Worm (Caenorhabditis elegans) whole organism, early embryonic: ENCODE measurements around the gene gly-1.

Experiments used
- B0310.2 ChIP-seq: sonication (generic microtip); optimal IDR thresholded peaks from 2 replicates; lab custom pipeline; 2016; ENCODE audit warnings: mild to moderate bottlenecking, missing genetic modification characterization, missing compliant biosample characterization
- F13C5.2 ChIP-seq: sonication (generic microtip); optimal IDR thresholded peaks from 2 replicates; lab custom pipeline; 2017; ENCODE audit warnings: mild to moderate bottlenecking, missing genetic modification characterization, inconsistent platforms, missing compliant biosample characterization
- aly-1 ChIP-seq: sonication (generic microtip); optimal IDR thresholded peaks from 2 replicates; lab custom pipeline; 2016; ENCODE audit warnings: missing genetic modification characterization, missing compliant biosample characterization
- ama-1 ChIP-seq: fragments of 150-350 bp; optimal IDR thresholded peaks from 2 replicates; lab custom pipeline; 2014
- ceh-13 ChIP-seq: fragments of 200-800 bp; sonication (Bioruptor generic); optimal IDR thresholded peaks from 2 replicates; lab custom pipeline; 2018; ENCODE audit warnings: mild to moderate bottlenecking, missing genetic modification characterization, missing compliant biosample characterization
- ceh-36 ChIP-seq: sonication (generic microtip); optimal IDR thresholded peaks from 2 replicates; lab custom pipeline; 2016; ENCODE audit warnings: missing genetic modification characterization, inconsistent platforms, missing compliant biosample characterization
- ets-7 ChIP-seq: sonication (generic microtip); optimal IDR thresholded peaks from 2 replicates; lab custom pipeline; 2016; ENCODE audit warnings: missing genotype, missing genetic modification characterization, missing compliant biosample characterization
- flt-1 ChIP-seq: fragments of 200-800 bp; sonication (Bioruptor generic); IDR thresholded peaks from 2 replicates; pipeline ENCODE4 v1.3.6; 2022; ENCODE audit warnings: missing genetic modification characterization, missing compliant biosample characterization
- hmbx-1 ChIP-seq: sonication (generic microtip); optimal IDR thresholded peaks from 2 replicates; lab custom pipeline; 2016; ENCODE audit warnings: mild to moderate bottlenecking, missing genetic modification characterization, missing compliant biosample characterization
- hmg-4 ChIP-seq: fragments of 200-800 bp; sonication (Bioruptor generic); optimal IDR thresholded peaks from 2 replicates; lab custom pipeline; 2018; ENCODE audit warnings: mild to moderate bottlenecking, missing genetic modification characterization, missing compliant biosample characterization
- hnd-1 ChIP-seq: sonication (generic microtip); optimal IDR thresholded peaks from 2 replicates; lab custom pipeline; 2016; ENCODE audit warnings: missing genetic modification characterization, missing compliant biosample characterization
- pes-1 ChIP-seq: fragments of 200-800 bp; sonication (Bioruptor generic); IDR thresholded peaks from 2 replicates; pipeline ENCODE4 v1.3.6; 2022; ENCODE audit warnings: missing genetic modification reagents, missing genetic modification characterization, missing compliant biosample characterization
- scrt-1 ChIP-seq: fragments of 200-800 bp; sonication (Bioruptor generic); IDR thresholded peaks from 2 replicates; pipeline ENCODE4 v1.3.6; 2022; ENCODE audit warnings: missing genetic modification characterization, missing compliant biosample characterization
- sea-1 ChIP-seq: fragments of 200-800 bp; sonication (Bioruptor generic); conservative IDR thresholded peaks from 2 replicates; pipeline ENCODE4 v1.3.6; 2022; ENCODE audit warnings: missing genetic modification characterization, missing compliant biosample characterization
- tbx-11 ChIP-seq: fragments of 200-800 bp; sonication (Bioruptor generic); IDR thresholded peaks from 2 replicates; pipeline ENCODE4 v1.3.6; 2022; ENCODE audit warnings: missing genetic modification characterization, missing compliant biosample characterization
- tbx-37 ChIP-seq: fragments of 200-800 bp; sonication (Bioruptor generic); conservative IDR thresholded peaks from 2 replicates; pipeline ENCODE4 v1.3.6; 2022; ENCODE audit warnings: missing genetic modification reagents, missing genetic modification characterization, missing compliant biosample characterization
- tra-4 ChIP-seq: sonication (generic microtip); optimal IDR thresholded peaks from 2 replicates; lab custom pipeline; 2017; ENCODE audit warnings: missing genetic modification characterization, missing compliant biosample characterization

Gene gly-1

ce11 chrII:10885868-10886514, 16.0 kb downstream of the gly-1 start, which contains the start of gene F44F4.3:
Gene F44F4.3, minus strand, starts transcription at chrII:10885918.
- TF ChIP-seq ets-7 (tag; lab: Kevin White, UChicago) = no peak
- no peak for TF ChIP-seq tra-4
- TF ChIP-seq ceh-13 (GFP tag; lab: Kevin White, UChicago) = no peak
- TF ChIP-seq B0310.2 = no peak
- no peak for TF ChIP-seq sea-1 (GFP tag; lab: Robert Waterston, UW)
- TF ChIP-seq F13C5.2 (tag; lab: Kevin White, UChicago) = no peak
- no peak for TF ChIP-seq flt-1 (GFP tag; lab: Robert Waterston, UW)
- TF ChIP-seq ceh-36 = no peak
- TF ChIP-seq tbx-37 (GFP tag; lab: Robert Waterston, UW) = no peak
- TF ChIP-seq hnd-1 (tag; lab: Kevin White, UChicago) = no peak
- TF ChIP-seq tbx-11 (GFP tag; lab: Robert Waterston, UW) = no peak
- no peak for TF ChIP-seq aly-1 (tag; lab: Kevin White, UChicago)
- TF ChIP-seq hmg-4 (GFP tag; lab: Kevin White, UChicago) = no peak
- TF ChIP-seq scrt-1 (GFP tag; lab: Robert Waterston, UW) = no peak
- no peak for TF ChIP-seq ama-1 (lab: Kevin White, UChicago)
- no peak for TF ChIP-seq hmbx-1 (tag; lab: Kevin White, UChicago)
- no peak for TF ChIP-seq pes-1 (GFP tag; lab: Robert Waterston, UW)

- no peak for TF ChIP-seq ets-7 (tag; lab: Kevin White, UChicago)
- TF ChIP-seq tbx-37 (GFP tag; lab: Robert Waterston, UW) = no peak
- TF ChIP-seq tbx-11 (GFP tag; lab: Robert Waterston, UW) = no peak
- TF ChIP-seq aly-1 (tag; lab: Kevin White, UChicago) = no peak
- TF ChIP-seq hmbx-1 (tag; lab: Kevin White, UChicago) = no peak
- no peak for TF ChIP-seq sea-1 (GFP tag; lab: Robert Waterston, UW)
- TF ChIP-seq ceh-13 (GFP tag; lab: Kevin White, UChicago) = no peak
- TF ChIP-seq ama-1 (lab: Kevin White, UChicago) = no peak
- TF ChIP-seq B0310.2 = no peak
- no peak for TF ChIP-seq pes-1 (GFP tag; lab: Robert Waterston, UW)
- TF ChIP-seq hmg-4 (GFP tag; lab: Kevin White, UChicago) = no peak
- no peak for TF ChIP-seq flt-1 (GFP tag; lab: Robert Waterston, UW)
- TF ChIP-seq ceh-36 = no peak
- TF ChIP-seq F13C5.2 (tag; lab: Kevin White, UChicago) = no peak
These were observed 16.8 kb downstream of the gly-1 start for ce11 chrII:10885250-10885649.

DNA sequence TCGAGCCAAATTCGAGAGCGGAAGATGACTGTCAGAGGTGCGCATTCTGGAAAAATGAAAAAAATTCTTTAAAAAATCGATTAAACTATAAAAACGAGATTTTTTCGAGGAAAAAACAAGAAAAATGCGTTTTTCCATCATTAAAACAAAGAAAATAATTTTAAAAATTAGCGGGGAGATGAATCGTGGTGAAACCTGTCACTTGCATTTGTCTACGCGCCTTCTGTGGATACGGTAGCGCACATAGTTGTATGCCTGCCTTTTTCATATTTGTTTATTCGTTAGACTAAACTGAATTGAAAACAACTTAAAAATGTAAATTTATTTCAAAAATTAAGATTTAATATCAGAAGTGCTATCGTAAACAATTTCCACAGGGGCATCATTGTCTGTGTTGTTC, 17.6 kb downstream of the gly-1 start, which contains the start of gene egg-3:
Gene egg-3 (minus strand): TSS at position 46 of the 400 bp plus-strand sequence.
- TF ChIP-seq flt-1 (GFP tag; lab: Robert Waterston, UW) = no peak

- TF ChIP-seq pes-1 (GFP tag; lab: Robert Waterston, UW) = no peak
- TF ChIP-seq ceh-13 (GFP tag; lab: Kevin White, UChicago) = no peak
- TF ChIP-seq hnd-1 (tag; lab: Kevin White, UChicago) = no peak
- no peak for TF ChIP-seq aly-1 (tag; lab: Kevin White, UChicago)
- TF ChIP-seq B0310.2 = no peak
- TF ChIP-seq tra-4 = no peak
- TF ChIP-seq hmg-4 (GFP tag; lab: Kevin White, UChicago) = no peak
- TF ChIP-seq F13C5.2 (tag; lab: Kevin White, UChicago) = no peak
These were observed 21.4 kb downstream of the gly-1 start, which contains the start of gene lurp-1 for ce11 chrII:10880625-10881024. Gene lurp-1, plus strand, starts transcription at chrII:10880925.

DNA sequence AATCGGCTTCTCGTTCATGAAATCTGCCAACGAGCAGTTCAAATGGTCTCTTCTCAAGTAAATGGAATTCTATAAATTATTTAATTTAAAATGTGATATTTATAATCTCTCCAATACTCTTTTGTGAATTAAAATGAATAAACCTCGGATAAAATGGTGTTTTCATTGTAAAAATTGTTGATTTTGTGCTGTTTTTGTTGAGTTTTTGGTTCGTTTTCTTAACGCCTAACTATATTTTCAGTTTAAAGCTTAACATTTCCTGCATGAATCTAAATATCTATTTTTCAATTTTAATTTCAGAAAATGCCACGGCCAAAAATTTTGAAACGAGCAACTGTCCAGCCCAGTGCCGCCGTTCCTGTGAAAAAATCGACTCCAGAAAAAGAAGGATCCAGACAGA, 28.4 kb downstream of the gly-1 start, which contains the start of gene orc-2:
Gene orc-2 (plus strand): TSS at position 301 of the 400 bp plus-strand sequence.
- TF ChIP-seq F13C5.2 (tag; lab: Kevin White, UChicago) (no peak), B0310.2 (no peak), flt-1 (GFP tag; lab: Robert Waterston, UW) (no peak), tbx-11 (GFP tag; lab: Robert Waterston, UW) (no peak), ceh-13 (GFP tag; lab: Kevin White, UChicago) (no peak), hmg-4 (GFP tag; lab: Kevin White, UChicago) (no peak), hnd-1 (tag; lab: Kevin White, UChicago) (no peak), pes-1 (GFP tag; lab: Robert Waterston, UW) (no peak), tbx-37 (GFP tag; lab: Robert Waterston, UW) (no peak), ets-7 (tag; lab: Kevin White, UChicago) (no peak), aly-1 (tag; lab: Kevin White, UChicago) (no peak), hmbx-1 (tag; lab: Kevin White, UChicago) (no peak), tra-4 (no peak), scrt-1 (GFP tag; lab: Robert Waterston, UW) (no peak), sea-1 (GFP tag; lab: Robert Waterston, UW) (no peak), ceh-36 (no peak)

- TF ChIP-seq scrt-1 (GFP tag; lab: Robert Waterston, UW) = no peak
- TF ChIP-seq tbx-11 (GFP tag; lab: Robert Waterston, UW) = no peak
- TF ChIP-seq ceh-13 (GFP tag; lab: Kevin White, UChicago) = no peak
- TF ChIP-seq tra-4 = no peak
- no peak for TF ChIP-seq ama-1 (lab: Kevin White, UChicago)
- TF ChIP-seq aly-1 (tag; lab: Kevin White, UChicago) = no peak
- TF ChIP-seq F13C5.2 (tag; lab: Kevin White, UChicago) = peak; percentile 68
- TF ChIP-seq hnd-1 (tag; lab: Kevin White, UChicago) = no peak
- TF ChIP-seq sea-1 (GFP tag; lab: Robert Waterston, UW) = no peak
- TF ChIP-seq ets-7 (tag; lab: Kevin White, UChicago) = peak; percentile 27
- TF ChIP-seq tbx-37 (GFP tag; lab: Robert Waterston, UW) = peak; percentile 84
- no peak for TF ChIP-seq B0310.2
- no peak for TF ChIP-seq ceh-36
- peak; percentile 57; the same call in 1 of the 2 replicates for TF ChIP-seq pes-1 (GFP tag; lab: Robert Waterston, UW)
- TF ChIP-seq hmg-4 (GFP tag; lab: Kevin White, UChicago) = peak; percentile 42
- no peak for TF ChIP-seq flt-1 (GFP tag; lab: Robert Waterston, UW)
- TF ChIP-seq hmbx-1 (tag; lab: Kevin White, UChicago) = no peak
These were observed 29.5 kb downstream of the gly-1 start, which contains the start of the genes cyn-4 and copz-1 for ce11 chrII:10872541-10872940. Gene cyn-4, minus strand, starts transcription at chrII:10872611. Gene copz-1, plus strand, starts transcription at chrII:10872879.
